Fruit fly (Drosophila melanogaster) whole organism, adult: ENCODE data around the gene CG10353.
A peak's percentile ranks its signal among the peaks of the same experiment; 100 is the strongest.

Experiments
- CG11617 ChIP-seq: fragments of 200-800 bp; sonication (Bioruptor generic); optimal IDR thresholded peaks from 2 replicates; lab custom pipeline; 2017; ENCODE audit warnings: mild to moderate bottlenecking, missing biosample characterization, missing genetic modification reagents, missing genetic modification characterization
- CG12768 ChIP-seq: fragments of 200-800 bp; sonication (Bioruptor generic); optimal IDR thresholded peaks from 2 replicates; lab custom pipeline; 2017; ENCODE audit warnings: missing biosample characterization, missing genetic modification characterization, mild to moderate bottlenecking, moderate library complexity, missing genetic modification reagents
- CG14711 ChIP-seq: fragments of 200-800 bp; sonication (Bioruptor generic); optimal IDR thresholded peaks from 2 replicates; lab custom pipeline; 2018; ENCODE audit warnings: missing biosample characterization, mild to moderate bottlenecking, missing genetic modification characterization, moderate library complexity
- CG1620 ChIP-seq: fragments of 200-800 bp; sonication (Bioruptor generic); optimal IDR thresholded peaks from 2 replicates; lab custom pipeline; 2016; ENCODE audit warnings: missing biosample characterization, missing genetic modification characterization
- CG33017 ChIP-seq: fragments of 200-800 bp; sonication (Bioruptor generic); optimal IDR thresholded peaks from 2 replicates; lab custom pipeline; 2018; ENCODE audit warnings: missing biosample characterization, mild to moderate bottlenecking, missing genetic modification characterization, moderate library complexity
- CG5204 ChIP-seq: fragments of 200-800 bp; sonication (Bioruptor generic); optimal IDR thresholded peaks from 2 replicates; lab custom pipeline; 2016; ENCODE audit warnings: missing biosample characterization, missing genetic modification characterization
- CG7045 ChIP-seq: fragments of 200-800 bp; sonication (Bioruptor generic); optimal IDR thresholded peaks from 2 replicates; lab custom pipeline; 2017; ENCODE audit warnings: missing biosample characterization, mild to moderate bottlenecking, missing genetic modification characterization
- CG7101 ChIP-seq: fragments of 200-800 bp; sonication (Bioruptor generic); optimal IDR thresholded peaks from 2 replicates; lab custom pipeline; 2018; ENCODE audit warnings: missing biosample characterization, mild to moderate bottlenecking, missing genetic modification characterization, moderate library complexity
- Clk ChIP-seq: fragments of 200-800 bp; sonication (Bioruptor generic); optimal IDR thresholded peaks from 2 replicates; lab custom pipeline; 2017; ENCODE audit warnings: missing biosample characterization, missing genetic modification characterization
- Crg-1 ChIP-seq: fragments of 200-800 bp; sonication (Bioruptor generic); optimal IDR thresholded peaks from 2 replicates; lab custom pipeline; 2016; ENCODE audit warnings: missing biosample characterization, missing genetic modification characterization
- Hr96 ChIP-seq: fragments of 200-800 bp; sonication (Bioruptor generic); optimal IDR thresholded peaks from 2 replicates; lab custom pipeline; 2016; ENCODE audit warnings: missing biosample characterization, missing genetic modification characterization
- Mnt ChIP-seq: fragments of 200-800 bp; sonication (Bioruptor generic); optimal IDR thresholded peaks from 2 replicates; lab custom pipeline; 2016; ENCODE audit warnings: missing biosample characterization, mild to moderate bottlenecking, missing genetic modification characterization
- bab1 ChIP-seq: fragments of 200-800 bp; sonication (Bioruptor generic); optimal IDR thresholded peaks from 3 replicates; lab custom pipeline; 2019; ENCODE audit warnings: missing biosample characterization, mild to moderate bottlenecking, missing genetic modification characterization, moderate library complexity
- cic ChIP-seq: fragments of 200-800 bp; sonication (Bioruptor generic); optimal IDR thresholded peaks from 2 replicates; lab custom pipeline; 2017; ENCODE audit warnings: missing biosample characterization, mild to moderate bottlenecking, missing genetic modification characterization, moderate library complexity
- cnc ChIP-seq, 2 experiments: fragments of >200 bp; optimal IDR thresholded peaks; 2 replicates each; lab custom pipeline; 2017
- kay ChIP-seq: fragments of 200-800 bp; sonication (Bioruptor generic); peaks from one replicate; lab custom pipeline; 2016; ENCODE audit warnings: missing biosample characterization, missing genetic modification characterization, borderline replicate concordance
- ovo ChIP-seq: fragments of 200-800 bp; sonication (Bioruptor generic); optimal IDR thresholded peaks from 2 replicates; lab custom pipeline; 2016; ENCODE audit warnings: missing biosample characterization, missing genetic modification characterization
- pad ChIP-seq: fragments of 200-800 bp; sonication (Bioruptor generic); optimal IDR thresholded peaks from 3 replicates; lab custom pipeline; 2017; ENCODE audit warnings: missing biosample characterization, missing genetic modification characterization, mild to moderate bottlenecking, moderate library complexity, missing genetic modification reagents
- tj ChIP-seq: fragments of 200-800 bp; sonication (Bioruptor generic); optimal IDR thresholded peaks from 3 replicates; lab custom pipeline; 2017; ENCODE audit warnings: missing biosample characterization, mild to moderate bottlenecking, missing genetic modification characterization, moderate library complexity
- toe ChIP-seq: fragments of 200-800 bp; sonication (Bioruptor generic); optimal IDR thresholded peaks from 2 replicates; lab custom pipeline; 2016; ENCODE audit warnings: missing biosample characterization, missing genetic modification characterization

CG10353 gene

dm6 chrX:11852310-11852709 lies 34.7 kb downstream of the CG10353 start, which contains the start of gene p24-1:
TSS of gene p24-1 (minus strand) at chrX:11852530.
- TF ChIP-seq tj (GFP tag; lab: Kevin White, UChicago): peak; percentile 16
- TF ChIP-seq kay: no peak
- peak; percentile 73 for TF ChIP-seq pad (GFP tag; lab: Kevin White, UChicago)
- TF ChIP-seq CG7101 (tag; lab: Kevin White, UChicago): peak; percentile 81
- peak; percentile 88 for TF ChIP-seq Crg-1
- no peak for TF ChIP-seq CG5204
- peak; percentile 67 for TF ChIP-seq ovo
- TF ChIP-seq Hr96 (GFP tag; lab: Kevin White, UChicago): no peak
- TF ChIP-seq CG7045 (GFP tag; lab: Kevin White, UChicago): no peak
- TF ChIP-seq CG14711 (tag; lab: Kevin White, UChicago): peak; percentile 76
- peak; percentile 24 for TF ChIP-seq CG11617 (GFP tag; lab: Kevin White, UChicago)
- TF ChIP-seq bab1 (GFP tag; lab: Kevin White, UChicago): peak; percentile 81
- peak; percentile 85 for TF ChIP-seq Mnt
- peak; percentile 88 for TF ChIP-seq CG1620
- TF ChIP-seq cic (GFP tag; lab: Kevin White, UChicago): peak; percentile 41
- TF ChIP-seq toe: peak; percentile 28

- TF ChIP-seq tj (GFP tag; lab: Kevin White, UChicago): no peak
- no peak for TF ChIP-seq CG12768 (GFP tag; lab: Kevin White, UChicago)
- no peak for TF ChIP-seq toe
- TF ChIP-seq CG11617 (GFP tag; lab: Kevin White, UChicago): no peak
- TF ChIP-seq CG7045 (GFP tag; lab: Kevin White, UChicago): no peak
- no peak for TF ChIP-seq cnc (optimal IDR thresholded peaks at IDR 0.05; lab: Kevin White, UChicago)
- TF ChIP-seq Hr96 (GFP tag; lab: Kevin White, UChicago): no peak
Measured at dm6 chrX:11849267-11849666, 37.7 kb downstream of the CG10353 start.

dm6 chrX:11848507-11849264 lies 38.3 kb downstream of the CG10353 start:
- TF ChIP-seq kay: no peak
- no peak for TF ChIP-seq CG11617 (GFP tag; lab: Kevin White, UChicago)
- TF ChIP-seq CG12768 (GFP tag; lab: Kevin White, UChicago): no peak
- TF ChIP-seq CG14711 (tag; lab: Kevin White, UChicago): no peak
- no peak for TF ChIP-seq toe
- TF ChIP-seq CG7045 (GFP tag; lab: Kevin White, UChicago): no peak
- no peak for TF ChIP-seq Hr96 (GFP tag; lab: Kevin White, UChicago)
- no peak for TF ChIP-seq CG33017 (tag; lab: Kevin White, UChicago)
- TF ChIP-seq Crg-1: no peak
- TF ChIP-seq tj (GFP tag; lab: Kevin White, UChicago): no peak
- no peak for TF ChIP-seq pad (GFP tag; lab: Kevin White, UChicago)
- TF ChIP-seq CG5204: no peak
- no peak for TF ChIP-seq CG1620
- no peak for TF ChIP-seq cnc (optimal IDR thresholded peaks at IDR 0.05; lab: Kevin White, UChicago)
- no peak for TF ChIP-seq cic (GFP tag; lab: Kevin White, UChicago)

- TF ChIP-seq CG7045 (GFP tag; lab: Kevin White, UChicago): no peak
- TF ChIP-seq CG33017 (tag; lab: Kevin White, UChicago): no peak
- TF ChIP-seq CG5204: no peak
- TF ChIP-seq CG1620: no peak
- TF ChIP-seq toe: no peak
- no peak for TF ChIP-seq CG7101 (tag; lab: Kevin White, UChicago)
- TF ChIP-seq tj (GFP tag; lab: Kevin White, UChicago): no peak
- TF ChIP-seq CG12768 (GFP tag; lab: Kevin White, UChicago): no peak
- no peak for TF ChIP-seq cnc (optimal IDR thresholded peaks at IDR 0.05; lab: Kevin White, UChicago)
- no peak for TF ChIP-seq bab1 (GFP tag; lab: Kevin White, UChicago)
- no peak for TF ChIP-seq Crg-1
- no peak for TF ChIP-seq ovo
- no peak for TF ChIP-seq kay
- no peak for TF ChIP-seq pad (GFP tag; lab: Kevin White, UChicago)
- TF ChIP-seq Mnt: no peak
- TF ChIP-seq Hr96 (GFP tag; lab: Kevin White, UChicago): no peak
- TF ChIP-seq Clk (GFP tag; lab: Kevin White, UChicago): no peak
Measured at dm6 chrX:11846049-11846718, 40.8 kb downstream of the CG10353 start, which contains the start of gene CG15740. TSS of gene CG15740 (minus strand) at chrX:11846099.

- TF ChIP-seq kay (no peak), CG5204 (no peak), cnc (optimal IDR thresholded peaks at IDR 0.05; lab: Kevin White, UChicago) (no peak), Clk (GFP tag; lab: Kevin White, UChicago) (no peak), Crg-1 (no peak), bab1 (GFP tag; lab: Kevin White, UChicago) (no peak), CG12768 (GFP tag; lab: Kevin White, UChicago) (no peak), CG1620 (no peak), CG11617 (GFP tag; lab: Kevin White, UChicago) (no peak), pad (GFP tag; lab: Kevin White, UChicago) (no peak), cic (GFP tag; lab: Kevin White, UChicago) (no peak), Hr96 (GFP tag; lab: Kevin White, UChicago) (no peak)
Measured at dm6 chrX:11841702-11842378, 45.1 kb downstream of the CG10353 start.
